Fruit fly (Drosophila melanogaster) ovary, adult (tissue): Measurements from ENCODE around the gene Septin4.

ENCODE experiments used
- CG17801 ChIP-seq: fragments of 200-800 bp; optimal IDR thresholded peaks from 2 replicates; lab custom pipeline; 2019; ENCODE audit warnings: missing biosample characterization, mild to moderate bottlenecking, missing genetic modification characterization, moderate library complexity; ENCODE audit not compliant: partially characterized antibody

Gene Septin4

dm6 chrX:16650078-16651063 is 44.6 kb downstream of the Septin4 start:
- no peak for TF ChIP-seq CG17801 (GFP tag; lab: Kevin White, UChicago)

dm6 chrX:16648435-16648781 is 46.6 kb downstream of the Septin4 start:
- no peak for TF ChIP-seq CG17801 (GFP tag; lab: Kevin White, UChicago)

dm6 chrX:16647737-16648434 is 47.1 kb downstream of the Septin4 start:
- TF ChIP-seq CG17801 (GFP tag; lab: Kevin White, UChicago), result no peak

dm6 chrX:16647092-16647632 is 47.8 kb downstream of the Septin4 start:
- TF ChIP-seq CG17801 (GFP tag; lab: Kevin White, UChicago), result no peak

dm6 chrX:16645472-16645871 is 49.5 kb downstream of the Septin4 start:
- TF ChIP-seq CG17801 (GFP tag; lab: Kevin White, UChicago), result no peak

- TF ChIP-seq CG17801 (GFP tag; lab: Kevin White, UChicago), result no peak
These were observed 50.3 kb downstream of the Septin4 start for dm6 chrX:16644535-16645131.

- no peak for TF ChIP-seq CG17801 (GFP tag; lab: Kevin White, UChicago)
These were observed 51.5 kb downstream of the Septin4 start for dm6 chrX:16643363-16643946.

dm6 chrX:16641101-16641420 is 53.9 kb downstream of the Septin4 start:
- no peak for TF ChIP-seq CG17801 (GFP tag; lab: Kevin White, UChicago)

dm6 chrX:16640260-16641100 is 54.5 kb downstream of the Septin4 start, which contains the start of the genes SNRPG and mthl1:
SNRPG (minus strand) TSS chrX:16640419.
mthl1 (plus strand) TSS chrX:16640968.
- no peak for TF ChIP-seq CG17801 (GFP tag; lab: Kevin White, UChicago)

dm6 chrX:16637594-16638485 is 57.1 kb downstream of the Septin4 start, which contains the start of gene RpS19a:
RpS19a (plus strand) TSS chrX:16637894.
- peak; percentile 89 for TF ChIP-seq CG17801 (GFP tag; lab: Kevin White, UChicago)

dm6 chrX:16637106-16637590 is 57.8 kb downstream of the Septin4 start, which contains the start of gene Rok:
Rok (minus strand) TSS chrX:16637414.
- no peak for TF ChIP-seq CG17801 (GFP tag; lab: Kevin White, UChicago)
